Fruit fly (Drosophila melanogaster) whole organism, embryonic: ENCODE measurements around the gene CG5921.

Experiments
- CG10565 ChIP-seq: fragments of 200-800 bp; sonication (Bioruptor generic); optimal IDR thresholded peaks from 3 replicates; lab custom pipeline; 2016; ENCODE audit warnings: missing biosample characterization, mild to moderate bottlenecking, missing genetic modification characterization
- CG12219 ChIP-seq: fragments of 200-800 bp; sonication (Bioruptor generic); optimal IDR thresholded peaks from 3 replicates; lab custom pipeline; 2018; ENCODE audit warnings: missing biosample characterization, mild to moderate bottlenecking, missing genetic modification characterization
- CG15696 ChIP-seq: fragments of 200-800 bp; sonication (Bioruptor generic); optimal IDR thresholded peaks from 2 replicates; lab custom pipeline; 2019; ENCODE audit warnings: missing biosample characterization, mild to moderate bottlenecking, missing genetic modification characterization, moderate library complexity
- CG1603 ChIP-seq: fragments of 200-800 bp; sonication (Bioruptor generic); optimal IDR thresholded peaks from 2 replicates; lab custom pipeline; 2019; ENCODE audit warnings: missing biosample characterization, mild to moderate bottlenecking, missing genetic modification characterization, moderate library complexity
- CG17186 ChIP-seq: fragments of 200-800 bp; sonication (Bioruptor generic); optimal IDR thresholded peaks from 3 replicates; lab custom pipeline; 2017; ENCODE audit warnings: missing biosample characterization, missing genetic modification reagents, missing genetic modification characterization
- CG2712 ChIP-seq: fragments of 200-800 bp; optimal IDR thresholded peaks from 3 replicates; lab custom pipeline; 2019; ENCODE audit warnings: missing biosample characterization, mild to moderate bottlenecking, missing genetic modification characterization, moderate library complexity
- CG30403 ChIP-seq: fragments of 200-800 bp; sonication (Bioruptor generic); optimal IDR thresholded peaks from 3 replicates; lab custom pipeline; 2016; ENCODE audit warnings: missing biosample characterization, missing genetic modification characterization
- CG31441 ChIP-seq: fragments of 200-800 bp; sonication (Bioruptor generic); IDR thresholded peaks from 2 replicates; pipeline ENCODE4 v1.3.6; 2022; ENCODE audit warnings: missing biosample characterization, missing genetic modification characterization
- CG3726 ChIP-seq: fragments of 200-800 bp; sonication (Bioruptor generic); IDR thresholded peaks from 3 replicates; pipeline ENCODE4, ENCODE4 v1.3.6; 2022; ENCODE audit warnings: missing biosample characterization, missing genetic modification characterization
- CG4707 ChIP-seq: fragments of 200-800 bp; sonication (Bioruptor generic); optimal IDR thresholded peaks from 2 replicates; lab custom pipeline; 2018; ENCODE audit warnings: missing biosample characterization, mild to moderate bottlenecking, missing genetic modification characterization, moderate library complexity
- CG5180 ChIP-seq: fragments of 200-800 bp; sonication (Bioruptor generic); optimal IDR thresholded peaks from 3 replicates; lab custom pipeline; 2017; ENCODE audit warnings: missing biosample characterization, missing genetic modification characterization, mild to moderate bottlenecking, moderate library complexity, missing genetic modification reagents
- CG6175 ChIP-seq: fragments of 200-800 bp; sonication (Bioruptor generic); IDR thresholded peaks from 3 replicates; pipeline ENCODE4 v1.3.6; 2022; ENCODE audit warnings: missing biosample characterization, missing genetic modification characterization
- CG6683 ChIP-seq: fragments of 200-800 bp; sonication (Bioruptor generic); optimal IDR thresholded peaks from 2 replicates; lab custom pipeline; 2017; ENCODE audit warnings: missing biosample characterization, mild to moderate bottlenecking, missing genetic modification characterization, missing genetic modification reagents
- CG7786 ChIP-seq: fragments of 200-800 bp; sonication (Bioruptor generic); optimal IDR thresholded peaks from 2 replicates; lab custom pipeline; 2016; ENCODE audit warnings: missing biosample characterization, missing genetic modification characterization
- Dad ChIP-seq: fragments of 200-800 bp; sonication (Bioruptor generic); optimal IDR thresholded peaks from 3 replicates; lab custom pipeline; 2016; ENCODE audit warnings: missing biosample characterization, missing genetic modification characterization
- Doc2 ChIP-seq: fragments of 200-800 bp; sonication (Bioruptor generic); IDR thresholded peaks from 2 replicates; pipeline ENCODE4 v1.3.6; 2022; ENCODE audit warnings: missing biosample characterization, missing genetic modification characterization
- Dref ChIP-seq: fragments of 200-800 bp; sonication (Bioruptor generic); IDR thresholded peaks from 2 replicates; pipeline ENCODE4 v1.3.6; 2022; ENCODE audit warnings: missing biosample characterization, missing genetic modification characterization
- GATAe ChIP-seq: fragments of 200-800 bp; sonication (Bioruptor generic); conservative IDR thresholded peaks from 2 replicates; pipeline ENCODE4 v1.3.6; 2022; ENCODE audit warnings: missing biosample characterization, missing genetic modification characterization
- HLHmδ ChIP-seq: fragments of 200-800 bp; sonication (Bioruptor generic); optimal IDR thresholded peaks from 2 replicates; lab custom pipeline; 2018; ENCODE audit warnings: missing biosample characterization, mild to moderate bottlenecking, missing genetic modification characterization, moderate library complexity
- Jarid2 ChIP-seq: fragments of 200-800 bp; sonication (Bioruptor generic); optimal IDR thresholded peaks from 3 replicates; lab custom pipeline; 2017; ENCODE audit warnings: mild to moderate bottlenecking, missing biosample characterization, missing genetic modification reagents, missing genetic modification characterization
- Mad ChIP-seq: fragments of 200-800 bp; sonication (Bioruptor generic); optimal IDR thresholded peaks from 2 replicates; lab custom pipeline; 2016; ENCODE audit warnings: missing biosample characterization, missing genetic modification characterization
- Meics ChIP-seq: fragments of 200-800 bp; sonication (Bioruptor generic); optimal IDR thresholded peaks from 2 replicates; lab custom pipeline; 2017; ENCODE audit warnings: missing biosample characterization, mild to moderate bottlenecking, missing genetic modification characterization
- Rfx ChIP-seq: fragments of 200-800 bp; sonication (Bioruptor generic); IDR thresholded peaks from 2 replicates; pipeline ENCODE4 v1.3.6; 2022; ENCODE audit warnings: missing biosample characterization, missing genetic modification characterization
- Sin3A ChIP-seq: fragments of >200 bp; optimal IDR thresholded peaks from 2 replicates; lab custom pipeline; 2018
- Vsx1 ChIP-seq: fragments of 200-800 bp; sonication (Bioruptor generic); optimal IDR thresholded peaks from 2 replicates; lab custom pipeline; 2017; ENCODE audit warnings: missing biosample characterization, mild to moderate bottlenecking, missing genetic modification characterization, missing genetic modification reagents
- ap ChIP-seq: fragments of 200-800 bp; sonication (Bioruptor generic); IDR thresholded peaks from 2 replicates; pipeline ENCODE4 v1.3.6; 2022; ENCODE audit warnings: missing biosample characterization, missing genetic modification characterization
- ara ChIP-seq: fragments of 200-800 bp; sonication (Bioruptor generic); IDR thresholded peaks from 2 replicates; pipeline ENCODE4 v1.3.6; 2022; ENCODE audit warnings: missing biosample characterization, missing genetic modification characterization
- bowl ChIP-seq: fragments of 200-800 bp; sonication (Bioruptor generic); IDR thresholded peaks from 2 replicates; pipeline ENCODE4 v1.3.6; 2022; ENCODE audit warnings: missing biosample characterization, missing genetic modification characterization
- crc ChIP-seq: fragments of 200-800 bp; sonication (Bioruptor generic); optimal IDR thresholded peaks from 2 replicates; lab custom pipeline; 2016; ENCODE audit warnings: missing biosample characterization, missing genetic modification characterization
- croc ChIP-seq: fragments of 200-800 bp; sonication (Bioruptor generic); conservative IDR thresholded peaks from 3 replicates; pipeline ENCODE4 v1.3.6; 2022; ENCODE audit warnings: missing biosample characterization, missing genetic modification characterization
- crol ChIP-seq: fragments of 200-800 bp; sonication (Bioruptor generic); IDR thresholded peaks from 2 replicates; pipeline ENCODE4 v1.3.6; 2022; ENCODE audit warnings: missing biosample characterization, missing genetic modification characterization
- en ChIP-seq: fragments of 200-800 bp; sonication (Bioruptor generic); optimal IDR thresholded peaks from 2 replicates; lab custom pipeline; 2016; ENCODE audit warnings: missing biosample characterization, missing genetic modification characterization
- esg ChIP-seq: fragments of 200-800 bp; sonication (Bioruptor generic); conservative IDR thresholded peaks from 2 replicates; pipeline ENCODE4 v1.3.6; 2022; ENCODE audit warnings: missing biosample characterization, missing genetic modification characterization
- exex ChIP-seq: fragments of 200-800 bp; sonication (Bioruptor generic); optimal IDR thresholded peaks from 4 replicates; lab custom pipeline; 2018; ENCODE audit warnings: missing biosample characterization, mild to moderate bottlenecking, missing genetic modification characterization, moderate library complexity
- fd3F ChIP-seq: fragments of 200-800 bp; sonication (Bioruptor generic); optimal IDR thresholded peaks from 2 replicates; lab custom pipeline; 2018; ENCODE audit warnings: missing biosample characterization, mild to moderate bottlenecking, missing genetic modification characterization, moderate library complexity
- gce ChIP-seq: fragments of 200-800 bp; sonication (Bioruptor generic); IDR thresholded peaks from 3 replicates; pipeline ENCODE4 v1.3.6; 2022; ENCODE audit warnings: missing biosample characterization, missing genetic modification characterization
- grn ChIP-seq: fragments of 200-800 bp; sonication (Bioruptor generic); optimal IDR thresholded peaks from 3 replicates; lab custom pipeline; 2017; ENCODE audit warnings: missing biosample characterization, missing genetic modification characterization
- gsb-n ChIP-seq: fragments of 200-800 bp; sonication (Bioruptor generic); optimal IDR thresholded peaks from 3 replicates; lab custom pipeline; 2018; ENCODE audit warnings: missing biosample characterization, mild to moderate bottlenecking, missing genetic modification characterization
- ham ChIP-seq: fragments of 200-800 bp; sonication (Bioruptor generic); IDR thresholded peaks from 2 replicates; pipeline ENCODE4 v1.3.6; 2022; ENCODE audit warnings: missing biosample characterization, missing genetic modification characterization
- ind ChIP-seq: fragments of 200-800 bp; sonication (Bioruptor generic); optimal IDR thresholded peaks from 3 replicates; lab custom pipeline; 2016; ENCODE audit warnings: missing biosample characterization, missing genetic modification characterization
- jing ChIP-seq: fragments of 200-800 bp; sonication (Bioruptor generic); optimal IDR thresholded peaks from 2 replicates; lab custom pipeline; 2018; ENCODE audit warnings: missing biosample characterization, mild to moderate bottlenecking, missing genetic modification characterization
- lbe ChIP-seq: fragments of 200-800 bp; sonication (Bioruptor generic); optimal IDR thresholded peaks from 2 replicates; lab custom pipeline; 2016; ENCODE audit warnings: missing biosample characterization, mild to moderate bottlenecking, missing genetic modification characterization
- lov ChIP-seq, 2 experiments: fragments of 200-800 bp in 1 of 2; fragments of >200 bp in 1 of 2; sonication (Bioruptor generic) in 1 of 2; IDR thresholded peaks in 1 of 2; optimal IDR thresholded peaks in 1 of 2; 2 replicates in 1 of 2; 3 replicates in 1 of 2; pipeline versions ENCODE4 v1.3.6 to Lab custom; 2017 to 2022; ENCODE audit warnings: missing biosample characterization in 1 of 2, missing genetic modification characterization in 1 of 2
- maf-S ChIP-seq: fragments of 200-800 bp; sonication (Bioruptor generic); optimal IDR thresholded peaks from 2 replicates; lab custom pipeline; 2016; ENCODE audit warnings: missing biosample characterization, missing genetic modification characterization
- odd ChIP-seq: fragments of 200-800 bp; sonication (Bioruptor generic); optimal IDR thresholded peaks from 2 replicates; lab custom pipeline; 2017; ENCODE audit warnings: missing biosample characterization, mild to moderate bottlenecking, missing genetic modification characterization
- pfk ChIP-seq: fragments of 200-800 bp; sonication (Bioruptor generic); optimal IDR thresholded peaks from 2 replicates; lab custom pipeline; 2018; ENCODE audit warnings: missing biosample characterization, mild to moderate bottlenecking, missing genetic modification characterization, moderate library complexity
- pita ChIP-seq: fragments of 200-800 bp; sonication (Bioruptor generic); optimal IDR thresholded peaks from 2 replicates; lab custom pipeline; 2017; ENCODE audit warnings: missing biosample characterization, mild to moderate bottlenecking, missing genetic modification characterization
- sr ChIP-seq: fragments of 200-800 bp; sonication (Bioruptor generic); IDR thresholded peaks from 3 replicates; pipeline ENCODE4 v1.3.6; 2022; ENCODE audit warnings: missing biosample characterization, missing genetic modification characterization
- ssp ChIP-seq: fragments of 200-800 bp; sonication (Bioruptor generic); IDR thresholded peaks from 2 replicates; pipeline ENCODE4 v1.3.6; 2022; ENCODE audit warnings: missing biosample characterization, missing genetic modification characterization
- tll ChIP-seq, 2 experiments: fragments of 200-800 bp in 1 of 2; fragments of >200 bp in 1 of 2; sonication (Bioruptor generic) in 1 of 2; optimal IDR thresholded peaks; 2 replicates each; lab custom pipeline; 2017 to 2019; ENCODE audit warnings: missing biosample characterization in 2 of 2, missing genetic modification characterization in 2 of 2, mild to moderate bottlenecking in 1 of 2, moderate library complexity in 1 of 2

The CG5921 gene

DNA sequence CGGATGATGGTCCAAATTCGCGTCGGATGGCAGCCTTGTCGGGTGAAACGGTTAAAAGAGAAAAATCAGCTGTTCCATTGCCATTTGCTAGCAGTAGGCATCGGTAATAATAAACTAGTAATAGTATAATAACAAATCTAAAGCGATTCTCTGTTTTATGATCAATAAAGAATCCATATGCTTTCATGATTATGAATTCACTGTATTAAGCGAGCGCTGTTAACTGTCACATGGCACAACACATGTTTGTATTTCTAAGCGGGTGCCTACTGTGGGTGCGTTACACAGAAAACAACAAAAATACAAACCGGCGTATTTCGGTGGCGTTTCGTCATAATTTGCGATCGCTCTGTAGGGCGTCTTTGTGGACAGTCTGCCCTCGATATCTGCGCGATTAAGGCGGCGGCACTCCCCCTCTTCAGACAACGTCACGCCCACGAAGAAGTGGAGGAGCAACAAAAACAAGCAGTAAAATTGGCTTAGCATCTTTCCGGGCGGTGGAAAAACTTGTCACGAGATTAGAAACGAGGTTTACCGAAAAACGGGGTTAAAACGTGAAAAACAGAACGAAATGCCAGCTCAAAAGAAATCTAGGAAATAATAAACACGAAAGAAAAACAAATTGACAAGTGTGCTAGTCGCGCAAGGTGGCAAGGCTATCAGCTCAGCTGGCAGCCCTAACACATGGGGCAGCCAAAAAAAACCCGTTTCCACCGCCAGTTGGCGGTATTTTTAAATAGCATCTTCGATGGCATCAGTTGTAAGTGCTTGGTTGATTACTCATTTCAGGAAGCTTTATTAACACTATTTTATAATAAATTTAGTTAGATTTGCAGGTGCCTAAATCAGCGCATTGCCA is 40.4 kb downstream of the CG5921 start, which contains the start of the genes Nep1 and Mipp2:
Gene Nep1 (plus strand): TSS at position 397 of the 859 bp plus-strand sequence.
Gene Mipp2 (minus strand): TSS at position 663 of the 859 bp plus-strand sequence.
- TF ChIP-seq gce (no peak), lbe (no peak), crc (GFP tag; lab: Kevin White, UChicago) (no peak), ap (no peak), ssp (GFP tag; lab: Robert Waterston, UW) (no peak), Vsx1 (GFP tag; lab: Kevin White, UChicago) (no peak), CG4707 (GFP tag; lab: Kevin White, UChicago) (no peak), pita (GFP tag; lab: Kevin White, UChicago) (no peak), gsb-n (tag; lab: Kevin White, UChicago) (no peak), Dad (GFP tag; lab: Kevin White, UChicago) (no peak), lov (optimal IDR thresholded peaks at IDR 0.05; lab: Kevin White, UChicago) (no peak), lov (GFP tag; IDR thresholded peaks at IDR 0.05; lab: Robert Waterston, UW) (no peak), CG5180 (no peak), croc (GFP tag; lab: Robert Waterston, UW) (no peak), sr (no peak), Meics (peak; percentile 29), CG17186 (no peak), CG15696 (tag; lab: Kevin White, UChicago) (no peak), CG7786 (GFP tag; lab: Kevin White, UChicago) (peak; percentile 29), ind (GFP tag; lab: Kevin White, UChicago) (peak; percentile 11), HLHmδ (GFP tag; lab: Kevin White, UChicago) (no peak), Dref (peak; percentile 36; the same call in 1 of the 2 replicates), fd3F (GFP tag; lab: Kevin White, UChicago) (no peak), jing (GFP tag; lab: Kevin White, UChicago) (no peak), tll (GFP tag; optimal IDR thresholded peaks at IDR 0.05; lab: Kevin White, UChicago) (no peak), Doc2 (GFP tag; lab: Robert Waterston, UW) (no peak), ara (no peak), CG12219 (GFP tag; lab: Kevin White, UChicago) (no peak), pfk (GFP tag; lab: Kevin White, UChicago) (no peak), CG2712 (tag; lab: Kevin White, UChicago) (peak; percentile 18), CG6175 (GFP tag; lab: Robert Waterston, UW) (no peak), CG6683 (GFP tag; lab: Kevin White, UChicago) (no peak), grn (no peak), maf-S (GFP tag; lab: Kevin White, UChicago) (no peak), CG30403 (GFP tag; lab: Kevin White, UChicago) (peak; percentile 34), GATAe (GFP tag; lab: Robert Waterston, UW) (no peak), CG3726 (GFP tag; lab: Robert Waterston, UW) (no peak), crol (GFP tag; lab: Robert Waterston, UW) (no peak), odd (GFP tag; lab: Kevin White, UChicago) (no peak), bowl (GFP tag; lab: Robert Waterston, UW) (no peak), Sin3A (lab: Kevin White, UChicago) (peak; percentile 41), CG10565 (GFP tag; lab: Kevin White, UChicago) (no peak), Rfx (GFP tag; lab: Robert Waterston, UW) (peak; percentile 74), exex (tag; lab: Kevin White, UChicago) (no peak), CG31441 (GFP tag; lab: Robert Waterston, UW) (no peak), ham (GFP tag; lab: Robert Waterston, UW) (no peak), Jarid2 (GFP tag; lab: Kevin White, UChicago) (no peak), en (GFP tag; lab: Kevin White, UChicago) (no peak), Mad (GFP tag; lab: Kevin White, UChicago) (no peak), esg (GFP tag; lab: Robert Waterston, UW) (0 out of 2 replicates have a peak, but pooled peaks have one; percentile 23), CG1603 (tag; lab: Kevin White, UChicago) (peak; percentile 36)
